Worm (Caenorhabditis elegans) whole organism, L1 larva: ENCODE measurements around the gene irld-67.

Experiments
- C16A3.4 ChIP-seq: fragments of 150-350 bp; optimal IDR thresholded peaks from 2 replicates; lab custom pipeline; 2014; ENCODE audit warnings: missing biosample characterization, missing genetic modification characterization
- alr-1 ChIP-seq: fragments of 200-800 bp; sonication (Bioruptor generic); optimal IDR thresholded peaks from 2 replicates; lab custom pipeline; 2018; ENCODE audit warnings: borderline replicate concordance, mild to moderate bottlenecking, missing genetic modification characterization, missing compliant biosample characterization
- ama-1 ChIP-seq: fragments of 150-350 bp; optimal IDR thresholded peaks from 2 replicates; lab custom pipeline; 2014
- blmp-1 ChIP-seq: fragments of 150-350 bp; optimal IDR thresholded peaks from 2 replicates; lab custom pipeline; 2014; ENCODE audit warnings: missing biosample characterization, missing genetic modification characterization
- ceh-82 ChIP-seq, 3 experiments: fragments of 150-350 bp in 1 of 3; sonication (generic microtip) in 2 of 3; optimal IDR thresholded peaks; 2 replicates each; lab custom pipeline; 2014 to 2017; ENCODE audit warnings: missing biosample characterization in 3 of 3, missing genetic modification characterization in 3 of 3
- dpl-1 ChIP-seq, 3 experiments: fragments of 150-350 bp in 2 of 3; sonication (generic microtip) in 1 of 3; optimal IDR thresholded peaks; 2 replicates each; lab custom pipeline; 2014 to 2017; ENCODE audit warnings: missing biosample characterization in 3 of 3, missing genetic modification characterization in 3 of 3, missing genetic modification reagents in 3 of 3
- efl-1 ChIP-seq, 4 experiments: fragments of 150-350 bp; optimal IDR thresholded peaks in 3 of 4; peaks in 1 of 4; 1 replicate in 1 of 4; 2 replicates in 3 of 4; lab custom pipeline; 2014; ENCODE audit warnings: missing biosample characterization in 2 of 4, missing genetic modification characterization in 2 of 4, missing genetic modification reagents in 2 of 4
- egl-13 ChIP-seq: sonication (generic microtip); optimal IDR thresholded peaks from 2 replicates; lab custom pipeline; 2016; ENCODE audit warnings: missing genotype, missing genetic modification reagents, missing genetic modification characterization, missing compliant biosample characterization
- fkh-8 ChIP-seq: sonication (generic microtip); optimal IDR thresholded peaks from 2 replicates; lab custom pipeline; 2016; ENCODE audit warnings: mild to moderate bottlenecking, missing genetic modification characterization, missing compliant biosample characterization
- grh-1 ChIP-seq: fragments of 200-800 bp; sonication (Bioruptor generic); IDR thresholded peaks from 2 replicates; pipeline ENCODE4 v1.3.6; 2022; ENCODE audit warnings: missing genetic modification reagents, missing genetic modification characterization, missing compliant biosample characterization
- hlh-4 ChIP-seq: sonication (generic microtip); optimal IDR thresholded peaks from 2 replicates; lab custom pipeline; 2016; ENCODE audit warnings: mild to moderate bottlenecking, missing genetic modification characterization, missing compliant biosample characterization
- isw-1 ChIP-seq: fragments of 200-800 bp; sonication (Bioruptor generic); IDR thresholded peaks from 2 replicates; pipeline ENCODE4 v1.3.6; 2022; ENCODE audit warnings: missing genetic modification characterization, missing compliant biosample characterization
- jun-1 ChIP-seq: fragments of 150-350 bp; optimal IDR thresholded peaks from 2 replicates; lab custom pipeline; 2014; ENCODE audit warnings: missing biosample characterization, missing genetic modification reagents, missing genetic modification characterization
- lin-14 ChIP-seq: fragments of 200-800 bp; sonication (Bioruptor generic); optimal IDR thresholded peaks from 2 replicates; lab custom pipeline; 2018; ENCODE audit warnings: mild to moderate bottlenecking, missing genetic modification characterization, moderate library complexity, missing compliant biosample characterization
- lin-15B ChIP-seq: fragments of 150-350 bp; sonication (generic microtip); optimal IDR thresholded peaks from 3 replicates; lab custom pipeline; 2014; ENCODE audit warnings: missing biosample characterization, missing genetic modification characterization
- lin-35 ChIP-seq, 2 experiments: fragments of 150-350 bp; optimal IDR thresholded peaks; 2 replicates each; lab custom pipeline; 2014; ENCODE audit warnings: missing biosample characterization in 2 of 2, missing genetic modification characterization in 2 of 2, missing genetic modification reagents in 2 of 2
- lin-39 ChIP-seq: fragments of 150-350 bp; optimal IDR thresholded peaks from 2 replicates; lab custom pipeline; 2014; ENCODE audit warnings: missing biosample characterization, missing genetic modification reagents, missing genetic modification characterization
- lir-3 ChIP-seq: sonication (generic microtip); optimal IDR thresholded peaks from 2 replicates; lab custom pipeline; 2016; ENCODE audit warnings: mild to moderate bottlenecking, missing genetic modification characterization, moderate library complexity, missing compliant biosample characterization; ENCODE audit not compliant: poor library complexity
- lsy-2 ChIP-seq, 2 experiments: fragments of 150-350 bp; optimal IDR thresholded peaks; 2 replicates each; lab custom pipeline; 2014; ENCODE audit warnings: missing biosample characterization in 2 of 2, missing genetic modification characterization in 2 of 2
- mab-9 ChIP-seq: fragments of 200-800 bp; sonication (Bioruptor generic); IDR thresholded peaks from 2 replicates; pipeline ENCODE4 v1.3.6; 2022; ENCODE audit warnings: missing genetic modification reagents, missing genetic modification characterization, missing compliant biosample characterization
- mef-2 ChIP-seq: fragments of 150-350 bp; optimal IDR thresholded peaks from 2 replicates; lab custom pipeline; 2014; ENCODE audit warnings: missing biosample characterization, missing genetic modification characterization
- mep-1 ChIP-seq: fragments of 150-350 bp; optimal IDR thresholded peaks from 2 replicates; lab custom pipeline; 2014; ENCODE audit warnings: missing biosample characterization, missing genetic modification characterization
- nhr-11 ChIP-seq: fragments of 150-350 bp; optimal IDR thresholded peaks from 2 replicates; lab custom pipeline; 2014; ENCODE audit warnings: missing biosample characterization, missing genetic modification characterization
- nhr-19 ChIP-seq: fragments of 200-800 bp; sonication (Bioruptor generic); conservative IDR thresholded peaks from 2 replicates; pipeline ENCODE4 v1.3.6; 2022; ENCODE audit warnings: missing genetic modification characterization, missing compliant biosample characterization
- nhr-20 ChIP-seq: sonication (generic microtip); optimal IDR thresholded peaks from 2 replicates; lab custom pipeline; 2016; ENCODE audit warnings: mild to moderate bottlenecking, missing genetic modification characterization, missing compliant biosample characterization
- nhr-28 ChIP-seq: fragments of 150-350 bp; optimal IDR thresholded peaks from 2 replicates; lab custom pipeline; 2014; ENCODE audit warnings: missing biosample characterization, missing genetic modification characterization
- nhr-47 ChIP-seq: sonication (generic microtip); optimal IDR thresholded peaks from 2 replicates; lab custom pipeline; 2016; ENCODE audit warnings: mild to moderate bottlenecking, missing genetic modification characterization, moderate library complexity, missing compliant biosample characterization
- nhr-71 ChIP-seq: sonication (generic microtip); optimal IDR thresholded peaks from 2 replicates; lab custom pipeline; 2016; ENCODE audit warnings: mild to moderate bottlenecking, missing genetic modification characterization, moderate library complexity, missing compliant biosample characterization
- nhr-85 ChIP-seq: sonication (generic microtip); peaks from one replicate; lab custom pipeline; 2016; ENCODE audit warnings: missing genetic modification characterization, inconsistent platforms, missing compliant biosample characterization
- snu-23 ChIP-seq: sonication (generic microtip); optimal IDR thresholded peaks from 2 replicates; lab custom pipeline; 2016; ENCODE audit warnings: missing genetic modification characterization, missing compliant biosample characterization
- swsn-7 ChIP-seq: sonication (generic microtip); optimal IDR thresholded peaks from 2 replicates; lab custom pipeline; 2016; ENCODE audit warnings: missing genetic modification characterization, missing compliant biosample characterization
- tbx-2 ChIP-seq: sonication (generic microtip); optimal IDR thresholded peaks from 2 replicates; lab custom pipeline; 2016; ENCODE audit warnings: missing genetic modification characterization, missing compliant biosample characterization
- tlp-1 ChIP-seq: fragments of 150-350 bp; optimal IDR thresholded peaks from 2 replicates; lab custom pipeline; 2014; ENCODE audit warnings: missing biosample characterization, missing genetic modification characterization
- unc-62 ChIP-seq: fragments of 150-350 bp; optimal IDR thresholded peaks from 2 replicates; lab custom pipeline; 2014; ENCODE audit warnings: missing biosample characterization, missing genetic modification reagents, missing genetic modification characterization
- unc-86 ChIP-seq: sonication (generic microtip); optimal IDR thresholded peaks from 2 replicates; lab custom pipeline; 2016; ENCODE audit warnings: missing genetic modification characterization, missing compliant biosample characterization
- xbp-1 ChIP-seq: sonication (generic microtip); optimal IDR thresholded peaks from 2 replicates; lab custom pipeline; 2016; ENCODE audit warnings: missing genetic modification characterization, missing compliant biosample characterization
- zag-1 ChIP-seq: fragments of 150-350 bp; optimal IDR thresholded peaks from 2 replicates; lab custom pipeline; 2014; ENCODE audit warnings: missing biosample characterization, missing genetic modification characterization

The irld-67 gene

DNA sequence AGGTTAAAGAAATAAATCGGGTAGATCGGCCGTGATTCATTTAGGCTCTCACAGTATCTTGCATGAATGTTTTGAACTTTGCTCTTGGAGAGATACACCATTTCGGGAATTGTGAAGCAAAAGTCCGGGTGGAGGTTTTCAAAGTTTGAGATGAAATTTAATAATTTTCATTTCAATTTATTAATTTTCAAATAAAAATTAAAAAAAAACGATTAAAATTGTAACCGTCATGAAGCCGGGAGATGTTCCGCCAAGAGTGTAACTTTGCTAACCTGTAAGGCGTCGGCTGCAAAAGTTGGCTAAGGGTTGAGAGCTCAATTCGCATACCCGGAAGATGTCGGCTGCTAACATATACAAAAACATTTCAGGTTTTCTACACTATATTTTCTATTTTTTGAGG, at the start of gene irld-67:
irld-67 (minus strand) TSS at position 101 of the 400 bp plus-strand sequence.
- no peak for TF ChIP-seq nhr-28

DNA sequence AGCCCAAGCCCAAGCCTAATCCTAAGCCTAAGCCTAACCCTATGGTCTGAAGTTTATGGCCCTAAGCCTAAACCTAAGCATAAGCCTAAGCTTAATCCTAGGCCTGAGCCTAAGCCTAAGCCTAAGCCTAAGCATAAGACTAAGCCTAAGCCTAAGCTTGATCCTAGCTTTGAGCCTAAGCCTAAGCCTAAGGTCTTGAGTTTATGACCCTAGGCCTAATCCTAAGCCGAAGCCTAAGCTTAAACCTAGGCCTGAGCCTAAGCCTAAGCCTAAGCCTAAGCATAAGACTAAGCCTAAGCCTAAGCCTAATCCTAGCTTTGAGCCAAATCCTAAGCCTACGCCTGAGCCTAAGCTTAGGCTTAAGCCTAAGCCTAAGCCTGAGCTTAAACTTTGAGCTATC, 44.8 kb upstream of the irld-67 start:
- TF ChIP-seq snu-23 (GFP tag; lab: Kevin White, UChicago): no peak
- TF ChIP-seq mab-9 (GFP tag; lab: Robert Waterston, UW): no peak
- TF ChIP-seq jun-1 (tag; lab: Kevin White, UChicago): no peak
- no peak for TF ChIP-seq hlh-4 (tag; lab: Kevin White, UChicago)
- TF ChIP-seq lir-3 (tag; lab: Kevin White, UChicago): no peak
- TF ChIP-seq nhr-19: no peak
- TF ChIP-seq tlp-1: no peak
- no peak for TF ChIP-seq unc-62 (GFP tag; lab: Kevin White, UChicago)
- TF ChIP-seq nhr-11 (tag; lab: Kevin White, UChicago): no peak
- TF ChIP-seq C16A3.4 (tag; lab: Kevin White, UChicago): no peak
- TF ChIP-seq nhr-85: no peak
- no peak for TF ChIP-seq nhr-20 (tag; lab: Kevin White, UChicago)

ce11 chrII:2977652-2978051, 43.4 kb upstream of the irld-67 start:
- TF ChIP-seq snu-23 (GFP tag; lab: Kevin White, UChicago) (peak; percentile 6), blmp-1 (tag; lab: Kevin White, UChicago) (peak; percentile 89), ama-1 (lab: Kevin White, UChicago) (no peak), nhr-85 (peak; percentile 88), lin-15B (no peak), zag-1 (no peak), lsy-2 (tag; optimal IDR thresholded peaks at IDR 0.05; lab: Kevin White, UChicago) (peak in 1 of 2 experiments; percentile 3), grh-1 (peak; percentile 68), efl-1 (optimal IDR thresholded peaks at IDR 0.05; lab: Kevin White, UChicago) (peak in 1 of 2 experiments; percentile 7), efl-1 (GFP tag; optimal IDR thresholded peaks at IDR 0.05 in 1 of 2; lab: Kevin White, UChicago) (no peak), lin-14 (GFP tag; lab: Kevin White, UChicago) (peak; percentile 29), lin-35 (GFP tag; optimal IDR thresholded peaks at IDR 0.05; lab: Kevin White, UChicago) (peak in 1 of 2 experiments; percentile 45), dpl-1 (GFP tag; optimal IDR thresholded peaks at IDR 0.05; lab: Kevin White, UChicago) (peak in 1 of 3 experiments; percentile 21)

ce11 chrII:2976597-2976996, 42.3 kb upstream of the irld-67 start, which contains the start of gene nhr-88:
Gene nhr-88, plus strand, starts transcription at chrII:2976639.
- TF ChIP-seq fkh-8 (peak; percentile 60), alr-1 (tag; lab: Kevin White, UChicago) (no peak), unc-86 (tag; lab: Kevin White, UChicago) (peak; percentile 32), nhr-47 (peak; percentile 36), nhr-71 (tag; lab: Kevin White, UChicago) (peak; percentile 41), egl-13 (peak; percentile 38), xbp-1 (tag; lab: Kevin White, UChicago) (peak; percentile 12), isw-1 (GFP tag; lab: Robert Waterston, UW) (peak; percentile 23; the same call in 1 of the 2 replicates), snu-23 (GFP tag; lab: Kevin White, UChicago) (peak; percentile 23), lin-39 (no peak), mef-2 (tag; lab: Kevin White, UChicago) (no peak), efl-1 (optimal IDR thresholded peaks at IDR 0.05; lab: Kevin White, UChicago) (peak in 1 of 2 experiments; percentile 10), efl-1 (GFP tag; optimal IDR thresholded peaks at IDR 0.05 in 1 of 2; lab: Kevin White, UChicago) (peak in 1 of 2 experiments; percentile 54), tbx-2 (tag; lab: Kevin White, UChicago) (peak; percentile 20), ceh-82 (tag; optimal IDR thresholded peaks at IDR 0.05; lab: Kevin White, UChicago) (peak in 1 of 3 experiments; percentile 48), lin-14 (GFP tag; lab: Kevin White, UChicago) (peak; percentile 79), lsy-2 (tag; optimal IDR thresholded peaks at IDR 0.05; lab: Kevin White, UChicago) (peak in 1 of 2 experiments; percentile 42), mep-1 (tag; lab: Kevin White, UChicago) (no peak), hlh-4 (tag; lab: Kevin White, UChicago) (no peak), swsn-7 (tag; lab: Kevin White, UChicago) (peak; percentile 9)
